Worm (Caenorhabditis elegans): Measurements from ENCODE around the gene F13C5.1.
A peak's percentile ranks its signal among the peaks of the same experiment; 100 is the strongest.

F13C5.1 gene

ce11 chrX:587798-588197 is 14.2 kb upstream of the F13C5.1 start, which contains the start of gene mrp-1:
Gene mrp-1, minus strand, starts transcription at chrX:587898.
- TF ChIP-seq lin-35 (GFP tag; optimal IDR thresholded peaks at IDR 0.05): no peak
- no peak for TF ChIP-seq chd-7 (tag; optimal IDR thresholded peaks at IDR 0.05)

- TF ChIP-seq lsl-1 (GFP tag; optimal IDR thresholded peaks at IDR 0.05) (no peak), egl-44 (GFP tag; IDR thresholded peaks at IDR 0.05) (no peak), repo-1 (tag; optimal IDR thresholded peaks at IDR 0.05) (no peak), dox-1 (GFP tag; IDR thresholded peaks at IDR 0.05) (no peak), mes-4 (tag; optimal IDR thresholded peaks at IDR 0.05) (no peak), Y53F4B.3 (GFP tag; IDR thresholded peaks at IDR 0.05) (no peak), F57A8.1 (GFP tag; optimal IDR thresholded peaks at IDR 0.05) (no peak), hlh-26 (GFP tag; conservative IDR thresholded peaks at IDR 0.05) (no peak), xnd-1 (tag; optimal IDR thresholded peaks at IDR 0.05) (no peak), atf-7 (tag; optimal IDR thresholded peaks at IDR 0.05) (no peak), ccch-3 (GFP tag; optimal IDR thresholded peaks at IDR 0.05) (no peak), athp-1 (tag; optimal IDR thresholded peaks at IDR 0.05) (no peak), lir-1 (GFP tag; conservative IDR thresholded peaks at IDR 0.05) (no peak), him-1 (tag; optimal IDR thresholded peaks at IDR 0.05) (no peak), aptf-3 (GFP tag; IDR thresholded peaks at IDR 0.05) (no peak), Y67H2A.10 (GFP tag; conservative IDR thresholded peaks at IDR 0.05) (no peak)
Observed at ce11 chrX:591056-591455, 10.9 kb upstream of the F13C5.1 start.

- TF ChIP-seq efl-1 (GFP tag; optimal IDR thresholded peaks at IDR 0.05): no peak
- TF ChIP-seq B0261.1 (tag; optimal IDR thresholded peaks at IDR 0.05): no peak
- TF ChIP-seq F57C9.4 (tag; optimal IDR thresholded peaks at IDR 0.05): no peak
- TF ChIP-seq nhr-90 (tag; optimal IDR thresholded peaks at IDR 0.05): peak; percentile 2
- TF ChIP-seq lsy-27 (tag; optimal IDR thresholded peaks at IDR 0.05; ENCODE audit: borderline replicate concordance, insufficient read depth): no peak
- TF ChIP-seq repo-1 (tag; optimal IDR thresholded peaks at IDR 0.05): peak; percentile 63
- TF ChIP-seq lir-1 (GFP tag; conservative IDR thresholded peaks at IDR 0.05): no peak
- peak in 1 of 2 experiments; percentile 59 for TF ChIP-seq let-607 (tag; optimal IDR thresholded peaks at IDR 0.05)
- peak; percentile 75; the same call in 1 of the 2 replicates for TF ChIP-seq let-526 (GFP tag; IDR thresholded peaks at IDR 0.05)
- TF ChIP-seq hsf-1 (GFP tag; IDR thresholded peaks at IDR 0.05): 0 out of 2 replicates have a peak, but pooled peaks have one; percentile 50
- TF ChIP-seq nhr-120 (GFP tag; IDR thresholded peaks at IDR 0.05): no peak
- no peak for TF ChIP-seq mes-4 (tag; optimal IDR thresholded peaks at IDR 0.05)
- TF ChIP-seq hlh-26 (GFP tag; conservative IDR thresholded peaks at IDR 0.05): no peak
- TF ChIP-seq rpc-1 (optimal IDR thresholded peaks at IDR 0.05): no peak
- no peak for TF ChIP-seq rpc-1 (tag; optimal IDR thresholded peaks at IDR 0.05)
- peak; percentile 64 for TF ChIP-seq hmg-1.2 (GFP tag; IDR thresholded peaks at IDR 0.05)
- peak; percentile 59; the same call in 1 of the 2 replicates for TF ChIP-seq nfyb-1 (GFP tag; IDR thresholded peaks at IDR 0.05)
- TF ChIP-seq C17E4.6 (GFP tag; IDR thresholded peaks at IDR 0.05): no peak
- no peak for TF ChIP-seq F49E8.2 (tag; optimal IDR thresholded peaks at IDR 0.05; ENCODE audit: insufficient read depth)
- TF ChIP-seq ztf-6 (GFP tag; IDR thresholded peaks at IDR 0.05): no peak
- no peak for TF ChIP-seq dpl-1 (GFP tag; optimal IDR thresholded peaks at IDR 0.05)
- no peak for TF ChIP-seq ceh-79 (tag; optimal IDR thresholded peaks at IDR 0.05)
- TF ChIP-seq ekl-4 (GFP tag; IDR thresholded peaks at IDR 0.05): peak; percentile 66; the same call in 1 of the 2 replicates
- TF ChIP-seq fkh-3 (tag; optimal IDR thresholded peaks at IDR 0.05): no peak
- no peak for TF ChIP-seq F52B5.7 (tag; optimal IDR thresholded peaks at IDR 0.05)
- peak; percentile 61; the same call in 1 of the 2 replicates for TF ChIP-seq rcor-1 (GFP tag; IDR thresholded peaks at IDR 0.05)
- no peak for TF ChIP-seq athp-1 (tag; optimal IDR thresholded peaks at IDR 0.05)
- TF ChIP-seq T26A5.8 (tag; optimal IDR thresholded peaks at IDR 0.05): no peak
- peak; percentile 76 for TF ChIP-seq F23B12.7 (tag; optimal IDR thresholded peaks at IDR 0.05; ENCODE audit: insufficient read depth)
- peak; percentile 10 for TF ChIP-seq snpc-4 (GFP tag; optimal IDR thresholded peaks at IDR 0.05)
- peak in 2 of 4 experiments; percentile 72 to 77 for TF ChIP-seq snpc-4 (tag; optimal IDR thresholded peaks at IDR 0.05)
- TF ChIP-seq C06A6.2 (GFP tag; conservative IDR thresholded peaks at IDR 0.05): 0 out of 2 replicates have a peak, but pooled peaks have one; percentile 46
- TF ChIP-seq ztf-3 (GFP tag; optimal IDR thresholded peaks at IDR 0.05): no peak
Observed at ce11 chrX:593245-593733, 8.7 kb upstream of the F13C5.1 start.

All from whole organism, young adult.